Worm (Caenorhabditis elegans) whole organism, L1 larva: ENCODE measurements around the gene nas-4.

ENCODE experiments used
- C16A3.4 ChIP-seq: fragments of 150-350 bp; optimal IDR thresholded peaks from 2 replicates; lab custom pipeline; 2014; ENCODE audit warnings: missing biosample characterization, missing genetic modification characterization
- C34B4.2 ChIP-seq: sonication (generic microtip); optimal IDR thresholded peaks from 2 replicates; lab custom pipeline; 2017; ENCODE audit warnings: mild to moderate bottlenecking, missing genetic modification characterization, missing compliant biosample characterization
- ama-1 ChIP-seq: fragments of 150-350 bp; optimal IDR thresholded peaks from 2 replicates; lab custom pipeline; 2014
- ceh-8 ChIP-seq: fragments of 200-800 bp; sonication (Bioruptor generic); optimal IDR thresholded peaks from 2 replicates; lab custom pipeline; 2018; ENCODE audit warnings: mild to moderate bottlenecking, missing genetic modification characterization, moderate library complexity, missing compliant biosample characterization
- ceh-82 ChIP-seq, 3 experiments: fragments of 150-350 bp in 1 of 3; sonication (generic microtip) in 2 of 3; optimal IDR thresholded peaks; 2 replicates each; lab custom pipeline; 2014 to 2017; ENCODE audit warnings: missing biosample characterization in 3 of 3, missing genetic modification characterization in 3 of 3
- ceh-88 ChIP-seq: fragments of 200-800 bp; sonication (Bioruptor generic); IDR thresholded peaks from 2 replicates; pipeline ENCODE4 v1.3.6; 2022; ENCODE audit warnings: missing genetic modification characterization, missing compliant biosample characterization
- ces-1 ChIP-seq: fragments of 150-350 bp; optimal IDR thresholded peaks from 2 replicates; lab custom pipeline; 2014; ENCODE audit warnings: missing biosample characterization, missing genetic modification reagents, missing genetic modification characterization
- efl-3 ChIP-seq: fragments of 200-800 bp; sonication (Bioruptor generic); optimal IDR thresholded peaks from 2 replicates; lab custom pipeline; 2018; ENCODE audit warnings: mild to moderate bottlenecking, missing genetic modification characterization, missing compliant biosample characterization
- egl-13 ChIP-seq: sonication (generic microtip); optimal IDR thresholded peaks from 2 replicates; lab custom pipeline; 2016; ENCODE audit warnings: missing genotype, missing genetic modification reagents, missing genetic modification characterization, missing compliant biosample characterization
- egl-27 ChIP-seq, 2 experiments: fragments of 150-350 bp in 1 of 2; sonication (generic microtip); optimal IDR thresholded peaks; 3 replicates each; lab custom pipeline; 2017 to 2018; ENCODE audit warnings: missing biosample characterization in 2 of 2, missing genetic modification characterization in 2 of 2, missing genetic modification reagents in 2 of 2
- ets-5 ChIP-seq: fragments of 200-800 bp; sonication (Bioruptor generic); IDR thresholded peaks from 2 replicates; pipeline ENCODE4 v1.3.6; 2022; ENCODE audit warnings: missing genetic modification characterization, missing compliant biosample characterization
- fkh-10 ChIP-seq: sonication (generic microtip); optimal IDR thresholded peaks from 2 replicates; lab custom pipeline; 2017; ENCODE audit warnings: missing biosample characterization, missing genetic modification reagents, missing genetic modification characterization
- fkh-4 ChIP-seq: sonication (generic microtip); optimal IDR thresholded peaks from 2 replicates; lab custom pipeline; 2016; ENCODE audit warnings: missing compliant biosample characterization, missing genetic modification characterization, borderline replicate concordance
- fkh-8 ChIP-seq: sonication (generic microtip); optimal IDR thresholded peaks from 2 replicates; lab custom pipeline; 2016; ENCODE audit warnings: mild to moderate bottlenecking, missing genetic modification characterization, missing compliant biosample characterization
- grh-1 ChIP-seq: fragments of 200-800 bp; sonication (Bioruptor generic); IDR thresholded peaks from 2 replicates; pipeline ENCODE4 v1.3.6; 2022; ENCODE audit warnings: missing genetic modification reagents, missing genetic modification characterization, missing compliant biosample characterization
- hlh-17 ChIP-seq: fragments of 200-800 bp; sonication (Bioruptor generic); optimal IDR thresholded peaks from 2 replicates; lab custom pipeline; 2018; ENCODE audit warnings: missing genetic modification characterization, mild to moderate bottlenecking, missing compliant biosample characterization, moderate library complexity, borderline replicate concordance
- irx-1 ChIP-seq: sonication (generic microtip); optimal IDR thresholded peaks from 2 replicates; lab custom pipeline; 2016; ENCODE audit warnings: missing genetic modification characterization, missing compliant biosample characterization
- isw-1 ChIP-seq: fragments of 200-800 bp; sonication (Bioruptor generic); IDR thresholded peaks from 2 replicates; pipeline ENCODE4 v1.3.6; 2022; ENCODE audit warnings: missing genetic modification characterization, missing compliant biosample characterization
- jun-1 ChIP-seq: fragments of 150-350 bp; optimal IDR thresholded peaks from 2 replicates; lab custom pipeline; 2014; ENCODE audit warnings: missing biosample characterization, missing genetic modification reagents, missing genetic modification characterization
- lin-13 ChIP-seq: fragments of 150-350 bp; optimal IDR thresholded peaks from 2 replicates; lab custom pipeline; 2014; ENCODE audit warnings: missing biosample characterization, missing genetic modification reagents, missing genetic modification characterization
- lin-15B ChIP-seq: fragments of 150-350 bp; sonication (generic microtip); optimal IDR thresholded peaks from 3 replicates; lab custom pipeline; 2014; ENCODE audit warnings: missing biosample characterization, missing genetic modification characterization
- lin-35 ChIP-seq, 2 experiments: fragments of 150-350 bp; optimal IDR thresholded peaks; 2 replicates each; lab custom pipeline; 2014; ENCODE audit warnings: missing biosample characterization in 2 of 2, missing genetic modification characterization in 2 of 2, missing genetic modification reagents in 2 of 2
- lsy-2 ChIP-seq, 2 experiments: fragments of 150-350 bp; optimal IDR thresholded peaks; 2 replicates each; lab custom pipeline; 2014; ENCODE audit warnings: missing biosample characterization in 2 of 2, missing genetic modification characterization in 2 of 2
- mab-9 ChIP-seq: fragments of 200-800 bp; sonication (Bioruptor generic); IDR thresholded peaks from 2 replicates; pipeline ENCODE4 v1.3.6; 2022; ENCODE audit warnings: missing genetic modification reagents, missing genetic modification characterization, missing compliant biosample characterization
- mef-2 ChIP-seq: fragments of 150-350 bp; optimal IDR thresholded peaks from 2 replicates; lab custom pipeline; 2014; ENCODE audit warnings: missing biosample characterization, missing genetic modification characterization
- nhr-12 ChIP-seq: sonication (generic microtip); optimal IDR thresholded peaks from 2 replicates; lab custom pipeline; 2017; ENCODE audit warnings: missing biosample characterization, missing genetic modification characterization
- nhr-20 ChIP-seq: sonication (generic microtip); optimal IDR thresholded peaks from 2 replicates; lab custom pipeline; 2016; ENCODE audit warnings: mild to moderate bottlenecking, missing genetic modification characterization, missing compliant biosample characterization
- nhr-237 ChIP-seq: fragments of 150-350 bp; optimal IDR thresholded peaks from 2 replicates; lab custom pipeline; 2014; ENCODE audit warnings: missing biosample characterization, missing genetic modification characterization
- nhr-28 ChIP-seq: fragments of 150-350 bp; optimal IDR thresholded peaks from 2 replicates; lab custom pipeline; 2014; ENCODE audit warnings: missing biosample characterization, missing genetic modification characterization
- nhr-71 ChIP-seq: sonication (generic microtip); optimal IDR thresholded peaks from 2 replicates; lab custom pipeline; 2016; ENCODE audit warnings: mild to moderate bottlenecking, missing genetic modification characterization, moderate library complexity, missing compliant biosample characterization
- nhr-76 ChIP-seq: sonication (generic microtip); optimal IDR thresholded peaks from 2 replicates; lab custom pipeline; 2017; ENCODE audit warnings: missing biosample characterization, missing genetic modification characterization
- nhr-77 ChIP-seq: fragments of 150-350 bp; optimal IDR thresholded peaks from 2 replicates; lab custom pipeline; 2014; ENCODE audit warnings: missing biosample characterization, missing genetic modification characterization
- nhr-84 ChIP-seq: sonication (generic microtip); optimal IDR thresholded peaks from 2 replicates; lab custom pipeline; 2017; ENCODE audit warnings: missing biosample characterization, missing genetic modification characterization
- pax-3 ChIP-seq: fragments of 200-800 bp; sonication (Bioruptor generic); optimal IDR thresholded peaks from 2 replicates; lab custom pipeline; 2018; ENCODE audit warnings: mild to moderate bottlenecking, missing genetic modification characterization, moderate library complexity, missing compliant biosample characterization
- skn-1 ChIP-seq: fragments of 150-350 bp; optimal IDR thresholded peaks from 2 replicates; lab custom pipeline; 2014; ENCODE audit warnings: missing biosample characterization, missing genetic modification characterization
- snpc-4 ChIP-seq: fragments of 150-350 bp; optimal IDR thresholded peaks from 2 replicates; lab custom pipeline; 2014; ENCODE audit warnings: missing biosample characterization, missing genetic modification characterization
- snu-23 ChIP-seq: sonication (generic microtip); optimal IDR thresholded peaks from 2 replicates; lab custom pipeline; 2016; ENCODE audit warnings: missing genetic modification characterization, missing compliant biosample characterization
- sox-4 ChIP-seq: sonication (generic microtip); optimal IDR thresholded peaks from 2 replicates; lab custom pipeline; 2016; ENCODE audit warnings: missing genetic modification characterization, missing compliant biosample characterization
- sptf-1 ChIP-seq: fragments of 150-350 bp; optimal IDR thresholded peaks from 2 replicates; lab custom pipeline; 2014; ENCODE audit warnings: missing biosample characterization, missing genetic modification characterization
- swsn-7 ChIP-seq: sonication (generic microtip); optimal IDR thresholded peaks from 2 replicates; lab custom pipeline; 2016; ENCODE audit warnings: missing genetic modification characterization, missing compliant biosample characterization
- unc-130 ChIP-seq: fragments of 150-350 bp; optimal IDR thresholded peaks from 2 replicates; lab custom pipeline; 2017; ENCODE audit warnings: missing biosample characterization, missing genetic modification characterization, inconsistent platforms
- unc-30 ChIP-seq: sonication (generic microtip); optimal IDR thresholded peaks from 2 replicates; lab custom pipeline; 2017; ENCODE audit warnings: missing biosample characterization, missing genetic modification characterization
- unc-86 ChIP-seq: sonication (generic microtip); optimal IDR thresholded peaks from 2 replicates; lab custom pipeline; 2016; ENCODE audit warnings: missing genetic modification characterization, missing compliant biosample characterization
- vab-15 ChIP-seq: sonication (generic microtip); optimal IDR thresholded peaks from 2 replicates; lab custom pipeline; 2017; ENCODE audit warnings: missing genotype, mild to moderate bottlenecking, missing genetic modification characterization, missing compliant biosample characterization
- xbp-1 ChIP-seq: sonication (generic microtip); optimal IDR thresholded peaks from 2 replicates; lab custom pipeline; 2016; ENCODE audit warnings: missing genetic modification characterization, missing compliant biosample characterization
- zag-1 ChIP-seq: fragments of 150-350 bp; optimal IDR thresholded peaks from 2 replicates; lab custom pipeline; 2014; ENCODE audit warnings: missing biosample characterization, missing genetic modification characterization
- ztf-11 ChIP-seq, 2 experiments: sonication (generic microtip); optimal IDR thresholded peaks; 2 replicates each; lab custom pipeline; 2016 to 2017; ENCODE audit warnings: missing genetic modification characterization in 2 of 2, missing biosample characterization in 1 of 2, missing compliant biosample characterization in 1 of 2
- ztf-4 ChIP-seq: fragments of 150-350 bp; optimal IDR thresholded peaks from 2 replicates; lab custom pipeline; 2014; ENCODE audit warnings: missing biosample characterization, missing genetic modification characterization

The nas-4 gene

DNA sequence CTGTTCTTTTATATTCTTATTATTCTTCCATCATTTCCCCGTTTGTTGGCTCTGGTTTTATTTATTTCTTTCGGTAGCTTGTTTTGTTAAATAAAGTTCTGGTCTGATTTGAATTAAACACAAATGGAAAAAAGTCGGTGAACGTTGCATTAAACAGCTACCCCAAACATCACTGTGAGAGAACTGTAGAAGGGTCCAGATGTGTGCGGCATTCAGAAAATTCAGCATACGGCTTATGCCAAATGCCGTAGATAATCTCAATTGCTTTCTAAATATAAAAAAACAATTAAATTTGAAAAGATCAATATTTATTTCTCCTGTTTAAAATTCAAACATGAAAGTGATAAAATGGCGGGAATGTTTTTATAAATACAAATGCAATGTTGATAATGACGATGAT is 24.4 kb upstream of the nas-4 start:
- TF ChIP-seq nhr-84: no peak
- TF ChIP-seq nhr-76 (tag; lab: Kevin White, UChicago): no peak

DNA sequence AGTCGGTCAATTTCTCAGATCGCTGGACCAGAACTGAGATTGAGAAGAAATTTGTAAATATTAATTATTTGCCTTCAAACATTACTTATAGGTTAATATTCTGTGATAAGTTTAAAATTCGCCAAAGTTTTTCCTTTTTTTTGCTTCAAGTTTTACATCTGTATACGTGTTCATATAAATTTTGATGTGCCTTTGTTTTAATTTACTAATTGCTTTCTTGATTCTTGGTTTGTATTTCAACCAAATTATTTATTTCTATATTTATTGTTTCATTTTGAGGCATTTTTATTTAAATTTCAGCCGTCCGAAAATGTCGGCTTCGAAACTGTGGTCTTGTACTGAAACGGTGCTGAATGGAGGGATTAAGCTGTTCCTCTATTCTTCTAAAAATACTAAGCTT is 20.9 kb upstream of the nas-4 start, which contains the start of gene C05D11.1:
TSS of gene C05D11.1 (plus strand) at position 301 of the 400 bp plus-strand sequence.
- TF ChIP-seq nhr-28 (no peak), ceh-8 (GFP tag; lab: Kevin White, UChicago) (no peak), ama-1 (no peak), ets-5 (GFP tag; lab: Robert Waterston, UW) (no peak), C16A3.4 (no peak), sox-4 (tag; lab: Kevin White, UChicago) (no peak), nhr-12 (tag; lab: Kevin White, UChicago) (no peak), vab-15 (no peak), lsy-2 (tag; optimal IDR thresholded peaks at IDR 0.05; lab: Kevin White, UChicago) (no peak), grh-1 (GFP tag; lab: Robert Waterston, UW) (no peak), unc-86 (tag; lab: Kevin White, UChicago) (no peak), zag-1 (tag; lab: Kevin White, UChicago) (no peak), snpc-4 (no peak)

DNA sequence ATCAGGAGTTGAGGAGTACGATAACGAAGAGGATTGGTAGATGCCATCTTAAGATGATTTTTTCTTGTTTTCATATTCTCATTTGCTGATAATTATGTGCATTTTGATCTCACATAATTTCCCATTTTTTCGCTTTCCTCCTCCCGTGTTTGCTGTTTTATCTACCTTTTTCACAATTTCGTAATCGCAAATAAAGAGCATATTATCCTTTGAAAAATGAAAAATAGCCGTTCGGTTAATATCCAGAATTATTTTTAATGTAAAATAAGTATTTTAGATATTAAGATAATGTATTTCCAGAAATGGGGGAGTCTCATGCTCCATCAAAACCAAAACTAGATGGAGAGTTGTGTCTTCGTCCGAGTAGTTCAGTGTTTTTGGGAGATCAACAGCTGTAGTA is 17.5 kb upstream of the nas-4 start, which contains the start of gene vps-16:
TSS of gene vps-16 (plus strand) at position 301 of the 400 bp plus-strand sequence.
- TF ChIP-seq ceh-82 (tag; optimal IDR thresholded peaks at IDR 0.05; lab: Kevin White, UChicago): no peak
- no peak for TF ChIP-seq ama-1
- TF ChIP-seq fkh-8: no peak
- no peak for TF ChIP-seq nhr-237 (tag; lab: Kevin White, UChicago)
- TF ChIP-seq skn-1 (tag; lab: Kevin White, UChicago): no peak
- TF ChIP-seq C34B4.2 (tag; lab: Kevin White, UChicago): no peak
- no peak for TF ChIP-seq fkh-4 (tag; lab: Kevin White, UChicago)
- TF ChIP-seq sptf-1 (tag; lab: Kevin White, UChicago): no peak
- TF ChIP-seq vab-15: no peak
- no peak for TF ChIP-seq nhr-76 (tag; lab: Kevin White, UChicago)
- no peak for TF ChIP-seq snu-23 (GFP tag; lab: Kevin White, UChicago)
- TF ChIP-seq sox-4 (tag; lab: Kevin White, UChicago): no peak
- TF ChIP-seq hlh-17: no peak
- TF ChIP-seq, all 84 proteins: peak for 0

DNA sequence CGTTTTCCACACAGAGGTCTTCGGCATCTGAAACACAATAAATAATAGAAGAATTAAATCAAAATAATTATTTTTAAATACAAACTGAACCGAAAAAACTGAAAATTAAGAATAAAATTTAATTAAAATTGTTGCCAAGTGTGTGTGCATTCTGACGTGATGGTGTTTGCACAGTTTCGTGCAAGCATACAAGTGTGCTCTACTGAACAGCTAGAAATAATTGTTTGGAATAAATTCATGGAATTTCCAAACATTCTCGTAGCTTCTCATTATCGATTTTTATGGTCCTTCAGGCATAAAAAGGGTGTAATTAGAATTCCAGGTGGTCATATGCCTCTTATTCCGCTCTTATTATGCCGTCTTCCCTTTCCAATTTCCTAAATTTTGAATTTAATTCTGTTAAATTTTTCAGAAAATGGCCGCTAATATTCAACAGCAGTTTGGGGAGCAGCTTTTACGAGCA is 16.3 kb upstream of the nas-4 start, which contains the start of the genes mrps-17 and txdc-9:
TSS of gene mrps-17 (minus strand) at position 33 of the 463 bp plus-strand sequence.
TSS of gene txdc-9 (plus strand) at position 413 of the 463 bp plus-strand sequence.
- TF ChIP-seq nhr-77 (tag; lab: Kevin White, UChicago): peak; percentile 30
- TF ChIP-seq lin-35 (GFP tag; optimal IDR thresholded peaks at IDR 0.05; lab: Kevin White, UChicago): peak; percentile 80 to 88
- peak; percentile 82 for TF ChIP-seq lin-15B (tag; lab: Kevin White, UChicago)
- no peak for TF ChIP-seq efl-3
- TF ChIP-seq fkh-10 (GFP tag; lab: Kevin White, UChicago): peak; percentile 62
- no peak for TF ChIP-seq mab-9
- no peak for TF ChIP-seq unc-30 (tag; lab: Kevin White, UChicago)
- peak; percentile 59 for TF ChIP-seq lin-13 (GFP tag; lab: Kevin White, UChicago)
- TF ChIP-seq ces-1 (GFP tag; lab: Kevin White, UChicago): peak; percentile 87
- TF ChIP-seq jun-1 (tag; lab: Kevin White, UChicago): no peak
- peak; percentile 86 for TF ChIP-seq nhr-71 (tag; lab: Kevin White, UChicago)
- no peak for TF ChIP-seq mef-2 (tag; lab: Kevin White, UChicago)
- TF ChIP-seq isw-1 (GFP tag; lab: Robert Waterston, UW): peak; percentile 54
- TF ChIP-seq unc-130 (tag; lab: Kevin White, UChicago): peak; percentile 97
- peak; percentile 78 for TF ChIP-seq nhr-20
- no peak for TF ChIP-seq nhr-28
- no peak for TF ChIP-seq egl-27 (tag; optimal IDR thresholded peaks at IDR 0.05; lab: Kevin White, UChicago)
- peak; percentile 64 for TF ChIP-seq egl-13 (tag; lab: Kevin White, UChicago)
- TF ChIP-seq ama-1: no peak
- TF ChIP-seq pax-3 (tag; lab: Kevin White, UChicago): no peak
- TF ChIP-seq C34B4.2 (tag; lab: Kevin White, UChicago): no peak
- TF ChIP-seq ztf-4 (tag; lab: Kevin White, UChicago): peak; percentile 49
- no peak; the same call in 1 of the 2 replicates for TF ChIP-seq ceh-88 (GFP tag; lab: Robert Waterston, UW)
- no peak for TF ChIP-seq irx-1
- peak; percentile 77 for TF ChIP-seq swsn-7 (tag; lab: Kevin White, UChicago)
- peak in 1 of 2 experiments; percentile 46 for TF ChIP-seq ztf-11 (tag; optimal IDR thresholded peaks at IDR 0.05; lab: Kevin White, UChicago)
- TF ChIP-seq vab-15: peak; percentile 86
- peak; percentile 68 for TF ChIP-seq xbp-1 (tag; lab: Kevin White, UChicago)
- no peak for TF ChIP-seq sox-4 (tag; lab: Kevin White, UChicago)
